Fruit fly (Drosophila melanogaster) whole organism, wandering third instar larva: ENCODE measurements around the gene CG10164.

Source experiments
- Abd-B ChIP-seq: fragments of >200 bp; optimal IDR thresholded peaks from 2 replicates; lab custom pipeline; 2017; ENCODE audit warnings: missing biosample characterization, missing genetic modification characterization
- CG32264 ChIP-seq: fragments of 200-800 bp; sonication (Bioruptor generic); optimal IDR thresholded peaks from 2 replicates; lab custom pipeline; 2016; ENCODE audit warnings: missing biosample characterization, missing genetic modification characterization
- CG9705 ChIP-seq: fragments of 200-800 bp; sonication (Bioruptor generic); optimal IDR thresholded peaks from 2 replicates; lab custom pipeline; 2018; ENCODE audit warnings: missing biosample characterization, mild to moderate bottlenecking, missing genetic modification characterization
- CrebA ChIP-seq: fragments of 200-800 bp; sonication (Bioruptor generic); optimal IDR thresholded peaks from 2 replicates; lab custom pipeline; 2016; ENCODE audit warnings: missing biosample characterization, mild to moderate bottlenecking, missing genetic modification characterization, borderline replicate concordance
- Dfd ChIP-seq: fragments of >200 bp; optimal IDR thresholded peaks from 2 replicates; lab custom pipeline; 2017; ENCODE audit warnings: missing biosample characterization, missing genetic modification characterization
- Dif ChIP-seq: fragments of 200-275, 200-300 bp; sonication (Bioruptor generic); optimal IDR thresholded peaks from 2 replicates; lab custom pipeline; 2018; ENCODE audit warnings: missing biosample characterization, missing genetic modification characterization; ENCODE audit not compliant: partially characterized antibody
- GATAd ChIP-seq: sonication (Bioruptor generic); optimal IDR thresholded peaks from 2 replicates; lab custom pipeline; 2016; ENCODE audit warnings: missing biosample characterization, missing genetic modification characterization
- HLH106 ChIP-seq: fragments of 200-800 bp; optimal IDR thresholded peaks from 3 replicates; lab custom pipeline; 2019; ENCODE audit warnings: missing biosample characterization, mild to moderate bottlenecking, missing genetic modification characterization, moderate library complexity
- Hnf4 ChIP-seq: fragments of 200-800 bp; sonication (Bioruptor generic); optimal IDR thresholded peaks from 2 replicates; lab custom pipeline; 2016; ENCODE audit warnings: missing biosample characterization, mild to moderate bottlenecking, missing genetic modification characterization
- Hr78 ChIP-seq: fragments of >200 bp; optimal IDR thresholded peaks from 2 replicates; lab custom pipeline; 2017; ENCODE audit warnings: missing biosample characterization, missing genetic modification characterization
- Hr83 ChIP-seq: fragments of 200-300 bp; sonication (Bioruptor generic); optimal IDR thresholded peaks from 2 replicates; lab custom pipeline; 2016; ENCODE audit warnings: missing biosample characterization, mild to moderate bottlenecking, missing genetic modification characterization, moderate library complexity; ENCODE audit not compliant: poor library complexity, severe bottlenecking
- Jra ChIP-seq: sonication (Bioruptor generic); optimal IDR thresholded peaks from 2 replicates; lab custom pipeline; 2016; ENCODE audit warnings: missing biosample characterization, missing genetic modification characterization
- Mio ChIP-seq: sonication (Bioruptor generic); optimal IDR thresholded peaks from 2 replicates; lab custom pipeline; 2016; ENCODE audit warnings: missing biosample characterization, missing genetic modification characterization
- Myc ChIP-seq: fragments of >200 bp; optimal IDR thresholded peaks from 2 replicates; lab custom pipeline; 2017
- OdsH ChIP-seq: fragments of 200-800 bp; sonication (Bioruptor generic); optimal IDR thresholded peaks from 2 replicates; lab custom pipeline; 2016; ENCODE audit warnings: missing biosample characterization, mild to moderate bottlenecking, missing genetic modification characterization
- Rel ChIP-seq, 2 experiments: fragments of 200-800 bp; sonication (Bioruptor generic) in 1 of 2; optimal IDR thresholded peaks; 2 replicates in 1 of 2; 3 replicates in 1 of 2; lab custom pipeline; 2016 to 2019; ENCODE audit warnings: mild to moderate bottlenecking in 2 of 2, missing biosample characterization in 2 of 2, missing genetic modification characterization in 2 of 2, moderate library complexity in 1 of 2
- Vsx2 ChIP-seq: fragments of 200-300, 225-300 bp; sonication (Bioruptor generic); optimal IDR thresholded peaks from 2 replicates; lab custom pipeline; 2018; ENCODE audit warnings: missing biosample characterization, missing genetic modification characterization; ENCODE audit not compliant: partially characterized antibody
- br ChIP-seq: fragments of 200-800 bp; sonication (Bioruptor generic); optimal IDR thresholded peaks from 2 replicates; lab custom pipeline; 2016; ENCODE audit warnings: missing biosample characterization, missing genetic modification characterization
- brk ChIP-seq: fragments of 200-800 bp; sonication (Bioruptor generic); optimal IDR thresholded peaks from 2 replicates; lab custom pipeline; 2016; ENCODE audit warnings: missing biosample characterization, mild to moderate bottlenecking, missing genetic modification characterization
- dl ChIP-seq, 2 experiments: fragments of 175-275, 200-275 bp in 1 of 2; fragments of 200-275 bp in 1 of 2; sonication (Bioruptor generic); optimal IDR thresholded peaks; lab custom pipeline; 2018; ENCODE audit warnings: mild to moderate bottlenecking in 2 of 2, missing biosample characterization in 2 of 2, missing genetic modification characterization in 2 of 2, moderate library complexity in 2 of 2; ENCODE audit not compliant: partially characterized antibody in 2 of 2, insufficient read depth in 1 of 2
- dmrt93B ChIP-seq: fragments of 200-800 bp; sonication (Bioruptor generic); optimal IDR thresholded peaks from 2 replicates; lab custom pipeline; 2018; ENCODE audit warnings: missing biosample characterization, mild to moderate bottlenecking, missing genetic modification characterization
- ey ChIP-seq: fragments of 200-800 bp; sonication (Bioruptor generic); optimal IDR thresholded peaks from 2 replicates; lab custom pipeline; 2016; ENCODE audit warnings: missing biosample characterization, missing genetic modification characterization
- foxo ChIP-seq, 2 experiments: fragments of 200-800 bp; sonication (Bioruptor generic); optimal IDR thresholded peaks; 2 replicates in 1 of 2; 3 replicates in 1 of 2; lab custom pipeline; 2016 to 2017; ENCODE audit warnings: missing biosample characterization in 2 of 2, missing genetic modification characterization in 2 of 2
- fru ChIP-seq: fragments of 200-800 bp; sonication (Bioruptor generic); optimal IDR thresholded peaks from 3 replicates; lab custom pipeline; 2016; ENCODE audit warnings: missing biosample characterization, mild to moderate bottlenecking, missing genetic modification characterization
- h ChIP-seq: fragments of 200-800 bp; sonication (Bioruptor generic); optimal IDR thresholded peaks from 3 replicates; lab custom pipeline; 2016; ENCODE audit warnings: missing biosample characterization, mild to moderate bottlenecking, missing genetic modification characterization
- jim ChIP-seq: fragments of 175-275, 200-325 bp; sonication (Bioruptor generic); optimal IDR thresholded peaks from 2 replicates; lab custom pipeline; 2016; ENCODE audit warnings: missing biosample characterization, mild to moderate bottlenecking, missing genetic modification characterization
- lola ChIP-seq: fragments of >200 bp; optimal IDR thresholded peaks from 2 replicates; lab custom pipeline; 2017; ENCODE audit warnings: missing biosample characterization, missing genetic modification characterization
- pan ChIP-seq: fragments of >200 bp; optimal IDR thresholded peaks from 2 replicates; lab custom pipeline; 2017
- psq ChIP-seq: fragments of 200-800 bp; sonication (Bioruptor generic); optimal IDR thresholded peaks from 3 replicates; lab custom pipeline; 2017; ENCODE audit warnings: missing biosample characterization, mild to moderate bottlenecking, missing genetic modification characterization, moderate library complexity
- rgr ChIP-seq: fragments of 200-800 bp; sonication (Bioruptor generic); optimal IDR thresholded peaks from 3 replicates; lab custom pipeline; 2016; ENCODE audit warnings: missing biosample characterization, mild to moderate bottlenecking, missing genetic modification characterization
- sage ChIP-seq: fragments of 200-800 bp; sonication (Bioruptor generic); optimal IDR thresholded peaks from 2 replicates; lab custom pipeline; 2016; ENCODE audit warnings: missing biosample characterization, mild to moderate bottlenecking, missing genetic modification characterization
- tai ChIP-seq: sonication (Bioruptor generic); optimal IDR thresholded peaks from 2 replicates; lab custom pipeline; 2016; ENCODE audit warnings: missing biosample characterization, missing genetic modification characterization
- usp ChIP-seq: fragments of >200 bp; optimal IDR thresholded peaks from 2 replicates; lab custom pipeline; 2017; ENCODE audit warnings: missing biosample characterization, missing genetic modification characterization
- woc ChIP-seq: sonication (Bioruptor generic); optimal IDR thresholded peaks from 2 replicates; lab custom pipeline; 2016; ENCODE audit warnings: missing biosample characterization, mild to moderate bottlenecking, missing genetic modification characterization

Gene CG10164

dm6 chr3R:23522296-23522695 lies 34.4 kb downstream of the CG10164 start:
- no peak for TF ChIP-seq brk
- TF ChIP-seq Dfd (GFP tag; lab: Kevin White, UChicago): no peak
- TF ChIP-seq Abd-B (GFP tag; lab: Kevin White, UChicago): no peak
- TF ChIP-seq usp (GFP tag; lab: Kevin White, UChicago): no peak
- TF ChIP-seq HLH106 (tag; lab: Kevin White, UChicago): no peak
- TF ChIP-seq Mio (GFP tag; lab: Kevin White, UChicago): no peak

- TF ChIP-seq h (GFP tag; lab: Kevin White, UChicago) (no peak), tai (GFP tag; lab: Kevin White, UChicago) (no peak), Hr83 (no peak), Jra (GFP tag; lab: Kevin White, UChicago) (no peak), Abd-B (GFP tag; lab: Kevin White, UChicago) (no peak), CG9705 (GFP tag; lab: Kevin White, UChicago) (no peak), woc (GFP tag; lab: Kevin White, UChicago) (no peak), Vsx2 (GFP tag; lab: Kevin White, UChicago) (no peak), Dif (no peak), sage (GFP tag; lab: Kevin White, UChicago) (no peak), GATAd (GFP tag; lab: Kevin White, UChicago) (no peak), fru (GFP tag; lab: Kevin White, UChicago) (no peak)
Measured at dm6 chr3R:23521483-23521882, 35.3 kb downstream of the CG10164 start, which contains the start of gene CG10177. Gene CG10177, minus strand, starts transcription at chr3R:23521583.

- no peak for TF ChIP-seq h (GFP tag; lab: Kevin White, UChicago)
Measured at dm6 chr3R:23519395-23520101, 37.2 kb downstream of the CG10164 start, which contains the start of gene Irk2. Gene Irk2, minus strand, starts transcription at chr3R:23519445.

dm6 chr3R:23511356-23511755 lies 45.4 kb downstream of the CG10164 start:
- TF ChIP-seq fru (GFP tag; lab: Kevin White, UChicago): peak; percentile 63
- TF ChIP-seq CG32264 (GFP tag; lab: Kevin White, UChicago): no peak
- TF ChIP-seq, all 38 proteins: peak for 1

dm6 chr3R:23509408-23509940 lies 47.3 kb downstream of the CG10164 start:
- TF ChIP-seq psq (no peak), Mio (GFP tag; lab: Kevin White, UChicago) (no peak), br (no peak), Hr78 (GFP tag; lab: Kevin White, UChicago) (no peak), Rel (GFP tag; optimal IDR thresholded peaks at IDR 0.05; lab: Kevin White, UChicago) (no peak), Rel (tag; optimal IDR thresholded peaks at IDR 0.05; lab: Kevin White, UChicago) (no peak), OdsH (GFP tag; lab: Kevin White, UChicago) (no peak), dl (GFP tag; optimal IDR thresholded peaks at IDR 0.05; lab: Kevin White, UChicago; ENCODE audit: insufficient read depth in 1 of 2, partially characterized antibody in 2 of 2) (no peak), CG32264 (GFP tag; lab: Kevin White, UChicago) (no peak), Myc (lab: Kevin White, UChicago) (no peak)

- TF ChIP-seq Rel (GFP tag; optimal IDR thresholded peaks at IDR 0.05; lab: Kevin White, UChicago) (no peak), Rel (tag; optimal IDR thresholded peaks at IDR 0.05; lab: Kevin White, UChicago) (no peak), Dif (no peak), foxo (GFP tag; optimal IDR thresholded peaks at IDR 0.05; lab: Kevin White, UChicago) (peak in 1 of 2 experiments; percentile 57), Jra (GFP tag; lab: Kevin White, UChicago) (no peak), brk (peak; percentile 74), br (no peak), ey (GFP tag; lab: Kevin White, UChicago) (peak; percentile 15), Dfd (GFP tag; lab: Kevin White, UChicago) (no peak), CG9705 (GFP tag; lab: Kevin White, UChicago) (no peak), pan (no peak), Vsx2 (GFP tag; lab: Kevin White, UChicago) (no peak), psq (peak; percentile 85), HLH106 (tag; lab: Kevin White, UChicago) (peak; percentile 72), CrebA (GFP tag; lab: Kevin White, UChicago) (no peak), tai (GFP tag; lab: Kevin White, UChicago) (no peak), OdsH (GFP tag; lab: Kevin White, UChicago) (peak; percentile 73), dmrt93B (GFP tag; lab: Kevin White, UChicago) (peak; percentile 56), sage (GFP tag; lab: Kevin White, UChicago) (peak; percentile 40), Myc (lab: Kevin White, UChicago) (no peak), CG32264 (GFP tag; lab: Kevin White, UChicago) (no peak), fru (GFP tag; lab: Kevin White, UChicago) (peak; percentile 74), jim (GFP tag; lab: Kevin White, UChicago) (no peak), Hr83 (no peak), rgr (GFP tag; lab: Kevin White, UChicago) (peak; percentile 74), dl (GFP tag; optimal IDR thresholded peaks at IDR 0.05; lab: Kevin White, UChicago; ENCODE audit: insufficient read depth in 1 of 2, partially characterized antibody in 2 of 2) (no peak), lola (no peak), Abd-B (GFP tag; lab: Kevin White, UChicago) (no peak), Hnf4 (peak; percentile 24)
Measured at dm6 chr3R:23508304-23508703, 48.4 kb downstream of the CG10164 start.
